Fruit fly (Drosophila melanogaster) whole organism, embryonic: ENCODE measurements around the gene Orct2.

Experiments
- Atf3 ChIP-seq: fragments of 200-800 bp; sonication (Bioruptor generic); optimal IDR thresholded peaks from 3 replicates; lab custom pipeline; 2016; ENCODE audit warnings: missing biosample characterization, missing genetic modification characterization
- CG10147 ChIP-seq: fragments of 200-800 bp; sonication (Bioruptor generic); optimal IDR thresholded peaks from 2 replicates; lab custom pipeline; 2019; ENCODE audit warnings: missing biosample characterization, mild to moderate bottlenecking, missing genetic modification characterization, moderate library complexity
- CG10321 ChIP-seq: fragments of 200-800 bp; sonication (Bioruptor generic); IDR thresholded peaks from 2 replicates; pipeline ENCODE4 v1.3.6; 2022; ENCODE audit warnings: missing biosample characterization, missing genetic modification characterization
- CG11398 ChIP-seq: fragments of 200-800 bp; sonication (Bioruptor generic); optimal IDR thresholded peaks from 2 replicates; lab custom pipeline; 2016; ENCODE audit warnings: missing biosample characterization, missing genetic modification characterization
- CG11456 ChIP-seq: fragments of 200-800 bp; sonication (Bioruptor generic); IDR thresholded peaks from 3 replicates; pipeline ENCODE4 v1.3.6; 2022; ENCODE audit warnings: missing biosample characterization, missing genetic modification characterization
- CG11504 ChIP-seq: fragments of 200-800 bp; sonication (Bioruptor generic); optimal IDR thresholded peaks from 3 replicates; lab custom pipeline; 2019; ENCODE audit warnings: missing biosample characterization, mild to moderate bottlenecking, missing genetic modification characterization, moderate library complexity
- CG11723 ChIP-seq: fragments of 200-800 bp; sonication (Bioruptor generic); optimal IDR thresholded peaks from 2 replicates; lab custom pipeline; 2017; ENCODE audit warnings: missing biosample characterization, mild to moderate bottlenecking, missing genetic modification characterization
- CG1529 ChIP-seq: fragments of 200-800 bp; sonication (Bioruptor generic); optimal IDR thresholded peaks from 3 replicates; lab custom pipeline; 2018; ENCODE audit warnings: missing biosample characterization, missing genetic modification characterization
- CG15514 ChIP-seq: fragments of 200-800 bp; sonication (Bioruptor generic); optimal IDR thresholded peaks from 3 replicates; lab custom pipeline; 2017; ENCODE audit warnings: missing biosample characterization, missing genetic modification characterization, mild to moderate bottlenecking, moderate library complexity, missing genetic modification reagents
- CG30403 ChIP-seq: fragments of 200-800 bp; sonication (Bioruptor generic); optimal IDR thresholded peaks from 3 replicates; lab custom pipeline; 2016; ENCODE audit warnings: missing biosample characterization, missing genetic modification characterization
- CG30431 ChIP-seq: fragments of 200-800 bp; sonication (Bioruptor generic); optimal IDR thresholded peaks from 2 replicates; lab custom pipeline; 2017; ENCODE audit warnings: missing biosample characterization, missing genetic modification characterization
- CG31441 ChIP-seq: fragments of 200-800 bp; sonication (Bioruptor generic); IDR thresholded peaks from 2 replicates; pipeline ENCODE4 v1.3.6; 2022; ENCODE audit warnings: missing biosample characterization, missing genetic modification characterization
- CG4360 ChIP-seq: fragments of 200-800 bp; sonication (Bioruptor generic); IDR thresholded peaks from 2 replicates; pipeline ENCODE4 v1.3.6; 2022; ENCODE audit warnings: missing biosample characterization, missing genetic modification characterization
- CG5180 ChIP-seq: fragments of 200-800 bp; sonication (Bioruptor generic); optimal IDR thresholded peaks from 3 replicates; lab custom pipeline; 2017; ENCODE audit warnings: missing biosample characterization, missing genetic modification characterization, mild to moderate bottlenecking, moderate library complexity, missing genetic modification reagents
- CG6272 ChIP-seq: fragments of 200-800 bp; sonication (Bioruptor generic); IDR thresholded peaks from 2 replicates; pipeline ENCODE4 v1.3.6; 2022; ENCODE audit warnings: missing biosample characterization, missing genetic modification characterization
- CG6765 ChIP-seq: fragments of 200-800 bp; sonication (Bioruptor generic); optimal IDR thresholded peaks from 3 replicates; lab custom pipeline; 2017; ENCODE audit warnings: missing biosample characterization, mild to moderate bottlenecking, missing genetic modification characterization
- CG6791 ChIP-seq: fragments of 200-800 bp; sonication (Bioruptor generic); IDR thresholded peaks from 3 replicates; pipeline ENCODE4 v1.3.6; 2022; ENCODE audit warnings: missing biosample characterization, missing genetic modification characterization; ENCODE audit not compliant: partially characterized antibody
- CG8924 ChIP-seq: fragments of 200-800 bp; optimal IDR thresholded peaks from 3 replicates; lab custom pipeline; 2019; ENCODE audit warnings: missing biosample characterization, mild to moderate bottlenecking, missing genetic modification characterization, moderate library complexity
- Dbx ChIP-seq: fragments of 200-800 bp; sonication (Bioruptor generic); IDR thresholded peaks from 3 replicates; pipeline ENCODE4 v1.3.6; 2022; ENCODE audit warnings: missing biosample characterization, missing genetic modification characterization
- Deaf1 ChIP-seq: fragments of 200-800 bp; optimal IDR thresholded peaks from 3 replicates; lab custom pipeline; 2019; ENCODE audit warnings: missing biosample characterization, mild to moderate bottlenecking, missing genetic modification characterization, moderate library complexity
- Dll ChIP-seq: fragments of 200-800 bp; sonication (Bioruptor generic); IDR thresholded peaks from 4 replicates; pipeline ENCODE4 v1.3.6; 2022; ENCODE audit warnings: missing biosample characterization, missing genetic modification characterization; ENCODE audit not compliant: partially characterized antibody
- Dp ChIP-seq: fragments of 200-800 bp; sonication (Bioruptor generic); optimal IDR thresholded peaks from 2 replicates; lab custom pipeline; 2018; ENCODE audit warnings: missing biosample characterization, mild to moderate bottlenecking, missing genetic modification characterization, moderate library complexity
- HLH54F ChIP-seq: fragments of 200-800 bp; sonication (Bioruptor generic); optimal IDR thresholded peaks from 3 replicates; lab custom pipeline; 2016; ENCODE audit warnings: missing biosample characterization, missing genetic modification characterization
- Myb ChIP-seq: fragments of 200-800 bp; sonication (Bioruptor generic); optimal IDR thresholded peaks from 2 replicates; lab custom pipeline; 2016; ENCODE audit warnings: missing biosample characterization, missing genetic modification characterization
- Neu2 ChIP-seq: fragments of 200-800 bp; sonication (Bioruptor generic); optimal IDR thresholded peaks from 3 replicates; lab custom pipeline; 2016; ENCODE audit warnings: missing biosample characterization, missing genetic modification characterization, borderline replicate concordance
- NfI ChIP-seq: fragments of 200-800 bp; sonication (Bioruptor generic); optimal IDR thresholded peaks from 3 replicates; lab custom pipeline; 2018; ENCODE audit warnings: missing biosample characterization, mild to moderate bottlenecking, missing genetic modification characterization, moderate library complexity
- Oaz ChIP-seq: fragments of 200-800 bp; sonication (Bioruptor generic); IDR thresholded peaks from 2 replicates; pipeline ENCODE4 v1.3.6; 2022; ENCODE audit warnings: missing biosample characterization, missing genetic modification characterization
- Optix ChIP-seq: fragments of 200-800 bp; sonication (Bioruptor generic); IDR thresholded peaks from 3 replicates; pipeline ENCODE4 v1.3.6; 2022; ENCODE audit warnings: missing biosample characterization, missing genetic modification characterization
- Xrp1 ChIP-seq: fragments of 200-800 bp; sonication (Bioruptor generic); IDR thresholded peaks from 2 replicates; pipeline ENCODE4 v1.3.6; 2022; ENCODE audit warnings: missing biosample characterization, missing genetic modification characterization
- ase ChIP-seq: fragments of 200-800 bp; sonication (Bioruptor generic); IDR thresholded peaks from 3 replicates; pipeline ENCODE4 v1.3.6; 2022; ENCODE audit warnings: missing biosample characterization, missing genetic modification characterization
- bbx ChIP-seq: fragments of 200-800 bp; sonication (Bioruptor generic); IDR thresholded peaks from 2 replicates; pipeline ENCODE4 v1.3.6; 2022; ENCODE audit warnings: missing biosample characterization, missing genetic modification characterization; ENCODE audit not compliant: partially characterized antibody
- cg ChIP-seq: fragments of 200-800 bp; sonication (Bioruptor generic); optimal IDR thresholded peaks from 3 replicates; lab custom pipeline; 2019; ENCODE audit warnings: missing biosample characterization, mild to moderate bottlenecking, missing genetic modification characterization, moderate library complexity
- chinmo ChIP-seq: fragments of 200-800 bp; sonication (Bioruptor generic); IDR thresholded peaks from 4 replicates; pipeline ENCODE4 v1.3.6; 2022; ENCODE audit warnings: missing biosample characterization, missing genetic modification characterization; ENCODE audit not compliant: partially characterized antibody
- crol ChIP-seq: fragments of 200-800 bp; sonication (Bioruptor generic); IDR thresholded peaks from 2 replicates; pipeline ENCODE4 v1.3.6; 2022; ENCODE audit warnings: missing biosample characterization, missing genetic modification characterization
- dysf ChIP-seq: fragments of 200-800 bp; sonication (Bioruptor generic); IDR thresholded peaks from 3 replicates; pipeline ENCODE4 v1.3.6; 2022; ENCODE audit warnings: missing biosample characterization, missing genetic modification characterization
- en ChIP-seq: fragments of 200-800 bp; sonication (Bioruptor generic); optimal IDR thresholded peaks from 2 replicates; lab custom pipeline; 2016; ENCODE audit warnings: missing biosample characterization, missing genetic modification characterization
- luna ChIP-seq: fragments of 200-800 bp; sonication (Bioruptor generic); optimal IDR thresholded peaks from 2 replicates; lab custom pipeline; 2016; ENCODE audit warnings: missing biosample characterization, missing genetic modification characterization
- maf-S ChIP-seq: fragments of 200-800 bp; sonication (Bioruptor generic); optimal IDR thresholded peaks from 2 replicates; lab custom pipeline; 2016; ENCODE audit warnings: missing biosample characterization, missing genetic modification characterization
- nom ChIP-seq: fragments of 200-800 bp; sonication (Bioruptor generic); optimal IDR thresholded peaks from 2 replicates; lab custom pipeline; 2017; ENCODE audit warnings: missing biosample characterization, missing genetic modification characterization, mild to moderate bottlenecking, moderate library complexity, missing genetic modification reagents
- pros ChIP-seq: fragments of 200-800 bp; sonication (Bioruptor generic); optimal IDR thresholded peaks from 3 replicates; lab custom pipeline; 2019; ENCODE audit warnings: missing biosample characterization, mild to moderate bottlenecking, missing genetic modification characterization, moderate library complexity
- ro ChIP-seq: fragments of 200-800 bp; sonication (Bioruptor generic); IDR thresholded peaks from 2 replicates; pipeline ENCODE4 v1.3.6; 2022; ENCODE audit warnings: missing biosample characterization, missing genetic modification characterization
- stc ChIP-seq: fragments of 200-800 bp; sonication (Bioruptor generic); IDR thresholded peaks from 2 replicates; pipeline ENCODE4 v1.3.6; 2022; ENCODE audit warnings: missing biosample characterization, missing genetic modification characterization
- tio ChIP-seq: fragments of 200-800 bp; sonication (Bioruptor generic); optimal IDR thresholded peaks from 2 replicates; lab custom pipeline; 2017; ENCODE audit warnings: missing biosample characterization, missing genetic modification characterization, inconsistent platforms
- tll ChIP-seq, 2 experiments: fragments of 200-800 bp in 1 of 2; fragments of >200 bp in 1 of 2; sonication (Bioruptor generic) in 1 of 2; optimal IDR thresholded peaks; 2 replicates each; lab custom pipeline; 2017 to 2019; ENCODE audit warnings: missing biosample characterization in 2 of 2, missing genetic modification characterization in 2 of 2, mild to moderate bottlenecking in 1 of 2, moderate library complexity in 1 of 2
- twi ChIP-seq: fragments of 200-800 bp; optimal IDR thresholded peaks from 2 replicates; lab custom pipeline; 2019; ENCODE audit warnings: missing biosample characterization, mild to moderate bottlenecking, missing genetic modification characterization, moderate library complexity
- wdn ChIP-seq: fragments of 200-800 bp; sonication (Bioruptor generic); IDR thresholded peaks from 2 replicates; pipeline ENCODE4 v1.3.6; 2022; ENCODE audit warnings: missing biosample characterization, missing genetic modification characterization
- wek ChIP-seq: fragments of 200-800 bp; sonication (Bioruptor generic); optimal IDR thresholded peaks from 3 replicates; lab custom pipeline; 2018; ENCODE audit warnings: missing biosample characterization, mild to moderate bottlenecking, missing genetic modification characterization, moderate library complexity
- z ChIP-seq: fragments of 200-800 bp; sonication (Bioruptor generic); IDR thresholded peaks from 3 replicates; pipeline ENCODE4 v1.3.6; 2022; ENCODE audit warnings: missing biosample characterization, missing genetic modification characterization

The Orct2 gene

DNA sequence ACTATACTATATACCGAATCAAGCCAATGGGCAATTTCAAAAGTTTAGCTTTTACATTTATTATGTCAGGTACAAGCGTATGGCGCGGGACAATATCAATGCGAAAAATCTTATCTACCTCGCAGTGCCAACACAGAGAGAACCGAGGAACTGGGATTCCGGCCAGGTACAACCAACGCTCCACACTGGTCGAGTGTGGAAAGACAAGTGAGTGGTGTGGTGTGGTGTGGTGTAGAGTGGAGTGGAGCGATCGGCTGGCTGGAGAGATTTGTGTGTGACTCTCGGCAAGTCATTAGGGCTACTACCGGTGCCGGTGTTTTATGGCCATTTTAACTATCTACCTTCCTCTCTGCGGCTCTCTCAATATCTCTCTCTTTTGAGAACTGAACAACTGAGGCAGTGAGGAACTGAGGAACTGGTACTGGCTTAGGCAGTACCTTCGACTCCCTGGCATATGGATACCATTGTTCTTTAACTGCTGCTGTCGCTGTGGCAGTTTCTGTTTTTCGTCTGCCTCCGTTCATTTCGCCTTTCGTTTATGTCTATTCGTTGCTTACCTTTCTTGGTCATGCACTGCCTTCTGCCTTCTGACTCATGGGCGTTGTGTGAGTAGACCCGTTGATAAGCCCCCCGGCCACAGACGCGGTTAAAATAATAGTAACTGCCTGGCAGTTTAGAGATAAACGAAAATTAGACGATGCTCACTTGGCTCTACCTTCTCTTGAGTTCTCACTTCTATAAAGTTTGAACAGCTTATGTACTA is 13.4 kb upstream of the Orct2 start (continued):
- TF ChIP-seq CG30403 (GFP tag; lab: Kevin White, UChicago) (peak; percentile 90), wdn (GFP tag; lab: Robert Waterston, UW) (peak; percentile 90), maf-S (GFP tag; lab: Kevin White, UChicago) (peak; percentile 92), Myb (GFP tag; lab: Kevin White, UChicago) (peak; percentile 77), twi (peak; percentile 74), Optix (GFP tag; lab: Robert Waterston, UW) (peak; percentile 74), Deaf1 (peak; percentile 39), Dll (GFP tag; lab: Robert Waterston, UW) (peak; percentile 29; the same call in 1 of the 4 replicates), ro (GFP tag; lab: Robert Waterston, UW) (peak; percentile 31), pros (GFP tag; lab: Kevin White, UChicago) (peak; percentile 53), z (GFP tag; lab: Robert Waterston, UW) (0 out of 3 replicates have a peak, but pooled peaks have one; percentile 46), CG4360 (GFP tag; lab: Robert Waterston, UW) (no peak), chinmo (GFP tag; lab: Robert Waterston, UW) (peak; percentile 77; the same call in 2 of the 4 replicates), luna (GFP tag; lab: Kevin White, UChicago) (peak; percentile 74), CG10321 (GFP tag; lab: Robert Waterston, UW) (peak; percentile 53; the same call in 1 of the 2 replicates), dysf (peak; percentile 87), Neu2 (GFP tag; lab: Kevin White, UChicago) (peak; percentile 76), CG10147 (GFP tag; lab: Kevin White, UChicago) (peak; percentile 89), Dp (no peak), wek (GFP tag; lab: Kevin White, UChicago) (peak; percentile 67), CG11456 (GFP tag; lab: Robert Waterston, UW) (peak; percentile 91), Oaz (GFP tag; lab: Robert Waterston, UW) (peak; percentile 55), CG11398 (GFP tag; lab: Kevin White, UChicago) (peak; percentile 75), CG6765 (GFP tag; lab: Kevin White, UChicago) (peak; percentile 71), Atf3 (GFP tag; lab: Kevin White, UChicago) (peak; percentile 86), CG11504 (tag; lab: Kevin White, UChicago) (peak; percentile 91), stc (GFP tag; lab: Robert Waterston, UW) (peak; percentile 82), CG6791 (GFP tag; lab: Robert Waterston, UW) (no peak), CG5180 (GFP tag; lab: Kevin White, UChicago) (peak; percentile 73), crol (GFP tag; lab: Robert Waterston, UW) (no peak; the same call in 1 of the 2 replicates), CG31441 (peak; percentile 91), Xrp1 (GFP tag; lab: Robert Waterston, UW) (peak; percentile 90), ase (GFP tag; lab: Robert Waterston, UW) (peak; percentile 77; the same call in 2 of the 3 replicates), CG8924 (tag; lab: Kevin White, UChicago) (peak; percentile 93), Dbx (GFP tag; lab: Robert Waterston, UW) (peak; percentile 87), cg (no peak), NfI (peak; percentile 89), nom (GFP tag; lab: Kevin White, UChicago) (peak; percentile 89), CG11723 (GFP tag; lab: Kevin White, UChicago) (peak; percentile 84), CG15514 (GFP tag; lab: Kevin White, UChicago) (peak; percentile 97), CG30431 (GFP tag; lab: Kevin White, UChicago) (peak; percentile 85), HLH54F (GFP tag; lab: Kevin White, UChicago) (peak; percentile 87), tio (GFP tag; lab: Kevin White, UChicago) (peak; percentile 84), en (peak; percentile 57), tll (GFP tag; optimal IDR thresholded peaks at IDR 0.05; lab: Kevin White, UChicago) (peak in 1 of 2 experiments; percentile 82), CG1529 (GFP tag; lab: Kevin White, UChicago) (peak; percentile 77), bbx (0 out of 2 replicates have a peak, but pooled peaks have one; percentile 41), CG6272 (GFP tag; lab: Robert Waterston, UW) (peak; percentile 54)
